Fruit fly (Drosophila melanogaster) whole organism, pupa: ENCODE results near the gene dally.

Source experiments
- CG10348 ChIP-seq: fragments of 200-800 bp; sonication (Bioruptor generic); IDR thresholded peaks from 2 replicates; pipeline ENCODE4 v1.3.6; 2022; ENCODE audit warnings: missing biosample characterization, missing genetic modification characterization
- CG12605 ChIP-seq: fragments of 200-800 bp; sonication (Bioruptor generic); IDR thresholded peaks from 2 replicates; pipeline ENCODE4 v1.3.6; 2022; ENCODE audit warnings: missing biosample characterization, missing genetic modification characterization
- CG13204 ChIP-seq: fragments of 200-800 bp; sonication (Bioruptor generic); optimal IDR thresholded peaks from 2 replicates; lab custom pipeline; 2018; ENCODE audit warnings: missing biosample characterization, mild to moderate bottlenecking, missing genetic modification characterization, moderate library complexity
- CG14655 ChIP-seq: fragments of 200-800 bp; sonication (Bioruptor generic); optimal IDR thresholded peaks from 3 replicates; lab custom pipeline; 2017; ENCODE audit warnings: mild to moderate bottlenecking, missing biosample characterization, missing genetic modification reagents, missing genetic modification characterization
- CG15710 ChIP-seq: fragments of 200-800 bp; sonication (Bioruptor generic); optimal IDR thresholded peaks from 2 replicates; lab custom pipeline; 2018; ENCODE audit warnings: missing biosample characterization, mild to moderate bottlenecking, missing genetic modification characterization, moderate library complexity
- CG17806 ChIP-seq: fragments of 200-800 bp; sonication (Bioruptor generic); optimal IDR thresholded peaks from 2 replicates; lab custom pipeline; 2018; ENCODE audit warnings: missing biosample characterization, mild to moderate bottlenecking, missing genetic modification characterization, moderate library complexity
- CG32121 ChIP-seq: fragments of 200-800 bp; sonication (Bioruptor generic); IDR thresholded peaks from 2 replicates; pipeline ENCODE4 v1.3.6; 2022; ENCODE audit warnings: missing biosample characterization, missing genetic modification characterization
- CG34367 ChIP-seq: fragments of 200-800 bp; sonication (Bioruptor generic); optimal IDR thresholded peaks from 2 replicates; lab custom pipeline; 2018; ENCODE audit warnings: missing biosample characterization, mild to moderate bottlenecking, missing genetic modification characterization
- CG4496 ChIP-seq: fragments of 200-800 bp; sonication (Bioruptor generic); IDR thresholded peaks from 3 replicates; pipeline ENCODE4 v1.3.6; 2022; ENCODE audit warnings: missing biosample characterization, missing genetic modification characterization
- CG8159 ChIP-seq: fragments of 200-800 bp; sonication (Bioruptor generic); optimal IDR thresholded peaks from 3 replicates; lab custom pipeline; 2018; ENCODE audit warnings: missing biosample characterization, mild to moderate bottlenecking, missing genetic modification characterization, moderate library complexity
- CG8301 ChIP-seq: fragments of 200-800 bp; sonication (Bioruptor generic); optimal IDR thresholded peaks from 2 replicates; lab custom pipeline; 2018; ENCODE audit warnings: missing biosample characterization, mild to moderate bottlenecking, missing genetic modification characterization
- CG9948 ChIP-seq: fragments of 200-800 bp; sonication (Bioruptor generic); optimal IDR thresholded peaks from 2 replicates; lab custom pipeline; 2018; ENCODE audit warnings: missing biosample characterization, mild to moderate bottlenecking, missing genetic modification characterization, moderate library complexity
- D1 ChIP-seq: fragments of 200-800 bp; sonication (Bioruptor generic); optimal IDR thresholded peaks from 2 replicates; lab custom pipeline; 2018; ENCODE audit warnings: missing biosample characterization, mild to moderate bottlenecking, missing genetic modification characterization, moderate library complexity
- EcR ChIP-seq: fragments of 200-800 bp; sonication (Bioruptor generic); optimal IDR thresholded peaks from 3 replicates; lab custom pipeline; 2019; ENCODE audit warnings: missing biosample characterization, missing genetic modification characterization, mild to moderate bottlenecking, moderate library complexity, missing genetic modification reagents
- Ets98B ChIP-seq: fragments of 200-800 bp; sonication (Bioruptor generic); IDR thresholded peaks from 2 replicates; pipeline ENCODE4 v1.3.6; 2022; ENCODE audit warnings: missing biosample characterization, missing genetic modification characterization
- Pif1A ChIP-seq: fragments of 200-800 bp; sonication (Bioruptor generic); optimal IDR thresholded peaks from 3 replicates; lab custom pipeline; 2016; ENCODE audit warnings: missing biosample characterization, missing genetic modification characterization
- Pif1B ChIP-seq: fragments of 200-800 bp; sonication (Bioruptor generic); optimal IDR thresholded peaks from 3 replicates; lab custom pipeline; 2016; ENCODE audit warnings: missing biosample characterization, missing genetic modification characterization
- Snoo ChIP-seq: fragments of 200-800 bp; sonication (Bioruptor generic); optimal IDR thresholded peaks from 3 replicates; lab custom pipeline; 2017; ENCODE audit warnings: missing biosample characterization, mild to moderate bottlenecking, missing genetic modification characterization, inconsistent platforms
- fd96Ca ChIP-seq: fragments of 200-800 bp; sonication (Bioruptor generic); IDR thresholded peaks from 3 replicates; pipeline ENCODE4 v1.3.6; 2022; ENCODE audit warnings: missing biosample characterization, missing genetic modification characterization
- gl ChIP-seq: fragments of 200-800 bp; sonication (Bioruptor generic); optimal IDR thresholded peaks from 2 replicates; lab custom pipeline; 2018; ENCODE audit warnings: missing biosample characterization, mild to moderate bottlenecking, missing genetic modification characterization
- rn ChIP-seq: fragments of 200-800 bp; sonication (Bioruptor generic); IDR thresholded peaks from 2 replicates; pipeline ENCODE4 v1.3.6; 2022; ENCODE audit warnings: missing biosample characterization, missing genetic modification characterization

dally gene

DNA sequence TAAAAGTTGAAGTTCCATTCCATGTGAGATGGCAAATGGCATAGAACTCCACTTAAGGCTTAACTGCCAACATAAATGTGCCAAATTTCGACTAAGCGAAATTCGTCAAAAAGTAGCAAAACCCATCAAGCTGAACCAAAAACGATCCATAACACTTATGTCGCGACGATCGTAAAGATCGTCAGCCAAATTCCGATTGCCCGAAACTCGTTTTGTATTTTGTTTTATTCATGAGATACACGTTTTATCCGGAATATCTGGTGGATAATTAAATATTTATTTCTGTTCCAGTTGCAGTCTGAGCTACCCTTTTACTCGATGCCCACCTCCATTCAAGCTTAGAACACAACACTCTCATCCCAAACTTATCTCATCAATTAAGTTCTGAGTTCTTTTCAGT lies 3.6 kb downstream of the dally start:
- TF ChIP-seq Ets98B = no peak
- no peak for TF ChIP-seq gl
- no peak for TF ChIP-seq CG8301 (tag; lab: Kevin White, UChicago)
- no peak for TF ChIP-seq CG15710 (tag; lab: Kevin White, UChicago)
- TF ChIP-seq, all 21 proteins: peak for 0

DNA sequence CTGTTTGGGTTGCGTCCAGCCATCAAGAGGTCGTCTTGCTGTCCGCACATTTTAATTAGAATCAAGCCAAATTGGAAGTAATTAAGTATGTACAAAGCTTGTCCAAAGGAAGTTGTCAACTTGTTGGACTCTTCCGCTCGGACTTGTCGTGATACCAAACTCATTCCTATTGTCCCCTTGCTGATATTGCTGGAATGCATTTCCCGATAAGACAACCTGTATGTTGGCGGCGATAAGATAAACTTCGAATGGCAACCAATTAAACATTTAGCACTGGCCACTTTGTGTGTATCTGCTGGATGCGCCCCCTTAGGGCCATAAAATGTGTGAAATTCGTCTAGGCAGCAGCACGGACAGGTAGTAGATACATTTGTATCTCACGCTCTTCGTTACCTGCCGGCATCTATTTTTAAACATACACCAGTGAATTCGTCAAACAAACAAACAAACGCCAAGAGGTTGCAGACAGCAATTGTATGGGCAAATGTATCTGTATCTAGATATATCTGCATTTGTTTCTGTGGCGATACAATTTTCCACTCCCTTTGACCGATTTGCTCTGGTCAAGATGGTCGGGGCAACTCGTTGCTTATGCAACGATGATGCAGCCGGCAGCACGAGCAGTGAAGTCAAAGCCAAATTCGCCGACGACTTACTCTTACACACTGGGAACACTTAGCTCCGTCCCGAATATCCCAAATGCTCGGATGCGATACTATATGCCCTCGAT lies 5.6 kb downstream of the dally start:
- TF ChIP-seq CG12605 (GFP tag; lab: Robert Waterston, UW) = no peak
- no peak for TF ChIP-seq Pif1B
- no peak for TF ChIP-seq gl
- TF ChIP-seq CG10348 (GFP tag; lab: Robert Waterston, UW) = no peak
- no peak for TF ChIP-seq CG8301 (tag; lab: Kevin White, UChicago)
- no peak for TF ChIP-seq Snoo (tag; lab: Kevin White, UChicago)
- TF ChIP-seq CG4496 = no peak
- no peak for TF ChIP-seq fd96Ca (GFP tag; lab: Robert Waterston, UW)
- TF ChIP-seq D1 (tag; lab: Kevin White, UChicago) = no peak
- no peak for TF ChIP-seq Ets98B

DNA sequence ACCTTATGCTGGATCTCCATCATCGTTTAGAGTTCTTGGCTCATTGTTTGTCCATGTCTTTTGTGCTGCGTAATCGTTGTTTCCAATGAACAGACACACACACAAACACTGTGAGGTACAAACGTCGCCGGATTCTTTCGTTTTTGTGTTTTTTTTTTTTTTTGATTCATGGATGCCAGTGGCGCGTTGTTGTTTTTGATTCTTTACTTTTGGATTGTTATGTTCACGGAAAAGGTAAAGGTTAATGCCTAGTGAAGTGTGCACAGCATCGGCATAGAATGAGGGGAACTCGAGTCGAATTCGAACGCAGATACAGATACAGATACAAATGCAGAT lies 6.1 kb downstream of the dally start:
- TF ChIP-seq CG8159 (tag; lab: Kevin White, UChicago) (no peak), CG13204 (GFP tag; lab: Kevin White, UChicago) (no peak), Pif1B (no peak), CG32121 (GFP tag; lab: Robert Waterston, UW) (no peak), CG12605 (GFP tag; lab: Robert Waterston, UW) (no peak), Snoo (tag; lab: Kevin White, UChicago) (no peak), CG34367 (tag; lab: Kevin White, UChicago) (no peak), D1 (tag; lab: Kevin White, UChicago) (no peak), CG10348 (GFP tag; lab: Robert Waterston, UW) (no peak)
- TF ChIP-seq, all 21 proteins: peak for 0

DNA sequence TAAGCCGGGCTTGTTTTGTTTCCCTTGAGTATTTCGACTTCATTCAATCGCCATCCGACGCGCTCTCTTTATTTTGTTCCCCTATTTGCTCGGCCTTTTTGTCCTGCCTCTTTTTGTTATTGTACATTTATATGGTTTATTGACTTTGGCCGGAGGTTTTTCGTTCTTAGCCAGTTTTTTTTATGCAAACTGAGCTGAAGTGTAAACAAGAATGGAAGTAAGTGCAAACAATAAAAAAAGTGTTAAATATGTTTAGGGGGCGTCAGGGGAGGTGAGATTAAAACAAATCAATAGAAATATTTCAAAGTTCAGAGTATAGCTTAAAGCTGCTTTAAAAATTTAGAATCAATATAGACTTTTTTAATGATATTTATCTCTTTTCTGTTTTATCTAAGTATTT lies 7.2 kb downstream of the dally start:
- TF ChIP-seq CG17806 (tag; lab: Kevin White, UChicago) (peak; percentile 4), CG14655 (GFP tag; lab: Kevin White, UChicago) (no peak), CG9948 (tag; lab: Kevin White, UChicago) (no peak), fd96Ca (GFP tag; lab: Robert Waterston, UW) (no peak), D1 (tag; lab: Kevin White, UChicago) (no peak), EcR (GFP tag; lab: Kevin White, UChicago) (no peak), Ets98B (no peak), Snoo (tag; lab: Kevin White, UChicago) (no peak), Pif1A (peak; percentile 40), gl (no peak), CG32121 (GFP tag; lab: Robert Waterston, UW) (no peak), CG15710 (tag; lab: Kevin White, UChicago) (no peak), rn (GFP tag; lab: Robert Waterston, UW) (no peak), Pif1B (no peak), CG34367 (tag; lab: Kevin White, UChicago) (no peak), CG8159 (tag; lab: Kevin White, UChicago) (no peak), CG4496 (0 out of 3 replicates have a peak, but pooled peaks have one; percentile 19), CG8301 (tag; lab: Kevin White, UChicago) (no peak), CG12605 (GFP tag; lab: Robert Waterston, UW) (no peak), CG10348 (GFP tag; lab: Robert Waterston, UW) (no peak), CG13204 (GFP tag; lab: Kevin White, UChicago) (no peak)

DNA sequence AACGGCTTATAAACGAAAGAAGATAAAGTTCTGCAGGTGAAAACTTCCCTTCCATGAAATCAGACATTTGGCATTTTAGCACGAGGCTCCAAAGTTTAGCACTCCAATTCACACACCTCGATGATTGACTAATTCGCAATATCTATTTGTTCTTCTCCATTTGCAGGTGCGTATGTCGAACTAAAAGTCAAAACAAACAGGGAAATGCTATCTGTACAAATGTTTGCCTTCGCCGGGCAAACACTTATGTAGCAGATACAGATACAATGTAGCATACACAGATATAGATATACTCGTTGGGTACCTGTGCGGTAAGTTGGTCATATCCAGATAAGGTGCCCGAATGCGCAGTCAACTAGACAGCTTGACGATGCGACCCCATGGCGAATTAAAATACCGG lies 7.6 kb downstream of the dally start:
- TF ChIP-seq Snoo (tag; lab: Kevin White, UChicago) (no peak), EcR (GFP tag; lab: Kevin White, UChicago) (no peak), CG8301 (tag; lab: Kevin White, UChicago) (no peak), gl (no peak), CG15710 (tag; lab: Kevin White, UChicago) (no peak), fd96Ca (GFP tag; lab: Robert Waterston, UW) (no peak), CG32121 (GFP tag; lab: Robert Waterston, UW) (no peak), CG4496 (peak; percentile 23; the same call in 1 of the 3 replicates)
- TF ChIP-seq, all 21 proteins: peak for 1

DNA sequence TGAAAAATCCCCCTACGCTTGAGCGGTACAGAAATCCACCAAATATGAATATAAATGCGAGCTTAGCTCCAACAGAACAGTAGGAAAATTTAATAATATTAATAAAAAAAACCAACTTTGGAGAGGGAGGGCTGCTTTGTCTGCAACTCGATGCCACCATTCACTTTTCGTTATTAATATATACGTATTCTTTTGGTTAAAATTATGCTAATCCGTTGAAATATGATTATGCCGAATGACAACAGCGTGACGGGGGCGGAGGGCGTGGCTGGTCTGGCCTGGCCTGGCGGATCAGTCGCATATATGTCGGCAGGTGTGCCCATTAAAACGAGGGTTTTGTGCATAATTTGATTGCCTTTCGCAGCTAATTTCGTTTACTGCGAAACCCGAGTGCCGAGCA lies 8.1 kb downstream of the dally start:
- no peak for TF ChIP-seq CG9948 (tag; lab: Kevin White, UChicago)
- TF ChIP-seq fd96Ca (GFP tag; lab: Robert Waterston, UW) = no peak
- no peak for TF ChIP-seq gl
- no peak for TF ChIP-seq CG10348 (GFP tag; lab: Robert Waterston, UW)
- no peak for TF ChIP-seq CG14655 (GFP tag; lab: Kevin White, UChicago)
- no peak for TF ChIP-seq Snoo (tag; lab: Kevin White, UChicago)
- TF ChIP-seq D1 (tag; lab: Kevin White, UChicago) = no peak
- TF ChIP-seq rn (GFP tag; lab: Robert Waterston, UW) = no peak
- no peak for TF ChIP-seq CG32121 (GFP tag; lab: Robert Waterston, UW)
- TF ChIP-seq EcR (GFP tag; lab: Kevin White, UChicago) = no peak
- no peak for TF ChIP-seq CG15710 (tag; lab: Kevin White, UChicago)
- TF ChIP-seq CG13204 (GFP tag; lab: Kevin White, UChicago) = no peak
- TF ChIP-seq Pif1B = no peak
- TF ChIP-seq CG34367 (tag; lab: Kevin White, UChicago) = no peak
- TF ChIP-seq CG8301 (tag; lab: Kevin White, UChicago) = no peak
- TF ChIP-seq Pif1A = no peak
